Fruit fly (Drosophila melanogaster): Measurements from ENCODE around the gene CG32590.

Gene CG32590

DNA sequence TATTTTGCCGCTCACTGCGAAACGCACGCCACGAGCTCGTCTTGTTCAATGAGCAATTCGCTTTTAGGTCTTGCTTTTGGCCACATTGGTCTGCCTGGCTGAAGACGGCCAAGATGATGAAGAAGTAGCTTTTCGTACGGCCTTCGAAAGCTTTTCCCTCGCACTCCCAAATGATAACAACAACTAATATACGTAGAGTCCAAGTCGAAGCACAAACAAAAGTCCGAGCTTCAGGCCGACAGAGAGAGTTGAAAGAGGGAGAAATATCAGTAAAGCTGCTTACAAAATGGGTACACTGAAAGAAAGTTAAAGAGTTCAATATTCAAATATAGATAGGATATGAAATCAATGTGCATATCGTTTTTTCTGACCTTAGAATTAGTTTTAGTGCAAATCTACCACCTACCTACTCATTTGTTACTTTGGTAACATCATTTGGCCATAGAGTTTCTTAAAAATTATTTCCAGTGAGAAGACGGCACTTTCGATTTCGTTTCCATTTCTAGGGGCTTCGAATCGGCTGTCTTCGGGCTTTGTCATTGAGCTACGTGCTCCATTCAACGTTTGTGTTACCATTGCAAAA, 43.7 kb upstream of the CG32590 start, which contains the start of the genes CG45064 and CG45065:
TSS of gene CG45064 (minus strand) at position 51 of the 583 bp plus-strand sequence.
TSS of gene CG45065 (minus strand) at position 51 of the 583 bp plus-strand sequence.
- TF ChIP-seq Abd-B (GFP tag; optimal IDR thresholded peaks at IDR 0.05) (no peak), Dfd (GFP tag; optimal IDR thresholded peaks at IDR 0.05) (no peak), Jra (GFP tag; optimal IDR thresholded peaks at IDR 0.05) (peak; percentile 30), brk (GFP tag; optimal IDR thresholded peaks at IDR 0.05) (peak; percentile 65), tai (GFP tag; optimal IDR thresholded peaks at IDR 0.05) (peak; percentile 70), lola (GFP tag; optimal IDR thresholded peaks at IDR 0.05) (no peak), fru (GFP tag; optimal IDR thresholded peaks at IDR 0.05) (peak; percentile 90), N (GFP tag; optimal IDR thresholded peaks at IDR 0.05) (no peak), CrebA (GFP tag; optimal IDR thresholded peaks at IDR 0.05; ENCODE audit: borderline replicate concordance) (peak; percentile 8), CG32264 (GFP tag; optimal IDR thresholded peaks at IDR 0.05) (no peak), pan (optimal IDR thresholded peaks at IDR 0.05) (no peak), foxo (GFP tag; optimal IDR thresholded peaks at IDR 0.05) (peak in 1 of 2 experiments; percentile 75), dsf (GFP tag; optimal IDR thresholded peaks at IDR 0.05; ENCODE audit: borderline replicate concordance) (peak; percentile 26), Hnf4 (GFP tag; optimal IDR thresholded peaks at IDR 0.05) (peak; percentile 78), Hr78 (GFP tag; optimal IDR thresholded peaks at IDR 0.05) (no peak), woc (GFP tag; optimal IDR thresholded peaks at IDR 0.05) (peak; percentile 55), sage (GFP tag; optimal IDR thresholded peaks at IDR 0.05) (peak; percentile 65), HLH106 (tag; optimal IDR thresholded peaks at IDR 0.05) (peak; percentile 61), OdsH (GFP tag; optimal IDR thresholded peaks at IDR 0.05) (peak; percentile 87), Mio (GFP tag; optimal IDR thresholded peaks at IDR 0.05) (no peak), dl (GFP tag; optimal IDR thresholded peaks at IDR 0.05; ENCODE audit: insufficient read depth in 1 of 2, partially characterized antibody in 2 of 2) (no peak), jim (GFP tag; optimal IDR thresholded peaks at IDR 0.05) (no peak), Vsx2 (GFP tag; optimal IDR thresholded peaks at IDR 0.05; ENCODE audit: partially characterized antibody) (no peak), br (GFP tag; optimal IDR thresholded peaks at IDR 0.05) (peak; percentile 84), ey (GFP tag; optimal IDR thresholded peaks at IDR 0.05) (peak; percentile 87), Hr83 (GFP tag; optimal IDR thresholded peaks at IDR 0.05; ENCODE audit: poor library complexity, severe bottlenecking) (no peak), GATAd (GFP tag; optimal IDR thresholded peaks at IDR 0.05) (no peak), psq (GFP tag; optimal IDR thresholded peaks at IDR 0.05) (peak; percentile 81), Sp1 (GFP tag; optimal IDR thresholded peaks at IDR 0.05) (peak; percentile 78), h (GFP tag; optimal IDR thresholded peaks at IDR 0.05) (peak; percentile 92), Rel (GFP tag; optimal IDR thresholded peaks at IDR 0.05) (no peak), Rel (tag; optimal IDR thresholded peaks at IDR 0.05) (no peak), sv (GFP tag; optimal IDR thresholded peaks at IDR 0.05) (peak; percentile 70), rgr (GFP tag; optimal IDR thresholded peaks at IDR 0.05) (peak; percentile 90), usp (GFP tag; optimal IDR thresholded peaks at IDR 0.05) (no peak), Myc (optimal IDR thresholded peaks at IDR 0.05) (no peak), Dif (GFP tag; optimal IDR thresholded peaks at IDR 0.05; ENCODE audit: partially characterized antibody) (no peak), dmrt93B (GFP tag; optimal IDR thresholded peaks at IDR 0.05) (peak; percentile 57), CG9705 (GFP tag; optimal IDR thresholded peaks at IDR 0.05) (peak; percentile 37)

DNA sequence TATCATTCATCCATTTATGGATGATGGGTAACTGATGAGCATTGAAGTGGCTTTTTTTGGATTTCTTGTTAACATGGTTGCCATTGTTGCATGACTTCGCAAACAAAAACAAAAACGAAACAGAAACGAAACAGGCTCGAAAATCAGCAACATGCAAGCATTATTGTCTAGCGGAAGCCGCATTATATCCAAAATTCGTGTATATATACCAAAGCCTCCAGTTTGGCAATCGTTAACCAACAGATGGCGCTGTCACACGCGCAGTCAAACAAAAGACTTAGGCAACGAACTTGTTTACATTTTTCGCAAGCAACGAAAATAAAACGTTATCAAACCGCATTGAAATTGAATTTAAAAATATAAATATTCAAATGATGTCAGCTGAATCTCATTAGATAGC, 40.0 kb upstream of the CG32590 start:
- TF ChIP-seq foxo (GFP tag; optimal IDR thresholded peaks at IDR 0.05) (no peak), br (GFP tag; optimal IDR thresholded peaks at IDR 0.05) (no peak), Hnf4 (GFP tag; optimal IDR thresholded peaks at IDR 0.05) (no peak), jim (GFP tag; optimal IDR thresholded peaks at IDR 0.05) (no peak), Dfd (GFP tag; optimal IDR thresholded peaks at IDR 0.05) (no peak), dmrt93B (GFP tag; optimal IDR thresholded peaks at IDR 0.05) (no peak), dl (GFP tag; optimal IDR thresholded peaks at IDR 0.05; ENCODE audit: insufficient read depth in 1 of 2, partially characterized antibody in 2 of 2) (no peak), usp (GFP tag; optimal IDR thresholded peaks at IDR 0.05) (no peak), Myc (optimal IDR thresholded peaks at IDR 0.05) (no peak), dsf (GFP tag; optimal IDR thresholded peaks at IDR 0.05; ENCODE audit: borderline replicate concordance) (no peak), Mio (GFP tag; optimal IDR thresholded peaks at IDR 0.05) (no peak), tai (GFP tag; optimal IDR thresholded peaks at IDR 0.05) (no peak), rgr (GFP tag; optimal IDR thresholded peaks at IDR 0.05) (no peak), sv (GFP tag; optimal IDR thresholded peaks at IDR 0.05) (no peak), Rel (GFP tag; optimal IDR thresholded peaks at IDR 0.05) (no peak), Rel (tag; optimal IDR thresholded peaks at IDR 0.05) (no peak)
